Fruit fly (Drosophila melanogaster) whole organism, embryonic: ENCODE data around the gene CG10333.

Experiments
- BEAF-32 ChIP-seq: fragments of 200-800 bp; sonication (Bioruptor generic); optimal IDR thresholded peaks from 3 replicates; lab custom pipeline; 2017; ENCODE audit warnings: missing biosample characterization, missing genetic modification characterization, mild to moderate bottlenecking, moderate library complexity, missing genetic modification reagents
- Blimp-1 ChIP-seq: fragments of 200-800 bp; sonication (Bioruptor generic); optimal IDR thresholded peaks from 3 replicates; lab custom pipeline; 2018; ENCODE audit warnings: missing biosample characterization, missing genetic modification characterization, mild to moderate bottlenecking, moderate library complexity, missing genetic modification reagents
- CG10543 ChIP-seq: fragments of 200-800 bp; sonication (Bioruptor generic); optimal IDR thresholded peaks from 3 replicates; lab custom pipeline; 2017; ENCODE audit warnings: missing biosample characterization, mild to moderate bottlenecking, missing genetic modification characterization, moderate library complexity
- CG10565 ChIP-seq: fragments of 200-800 bp; sonication (Bioruptor generic); optimal IDR thresholded peaks from 3 replicates; lab custom pipeline; 2016; ENCODE audit warnings: missing biosample characterization, mild to moderate bottlenecking, missing genetic modification characterization
- CG11560 ChIP-seq: fragments of 200-800 bp; sonication (Bioruptor generic); IDR thresholded peaks from 3 replicates; pipeline ENCODE4 v1.3.6; 2022; ENCODE audit warnings: missing biosample characterization, missing genetic modification characterization
- CG11695 ChIP-seq: fragments of 200-800 bp; sonication (Bioruptor generic); IDR thresholded peaks from 3 replicates; pipeline ENCODE4 v1.3.6; 2022; ENCODE audit warnings: missing biosample characterization, missing genetic modification characterization
- CG12769 ChIP-seq: fragments of 200-800 bp; sonication (Bioruptor generic); optimal IDR thresholded peaks from 2 replicates; lab custom pipeline; 2019; ENCODE audit warnings: missing biosample characterization, mild to moderate bottlenecking, missing genetic modification characterization, moderate library complexity
- CG13894 ChIP-seq: fragments of 200-800 bp; sonication (Bioruptor generic); optimal IDR thresholded peaks from 3 replicates; lab custom pipeline; 2018; ENCODE audit warnings: missing biosample characterization, mild to moderate bottlenecking, missing genetic modification characterization, moderate library complexity
- CG14050 ChIP-seq: fragments of 200-800 bp; sonication (Bioruptor generic); IDR thresholded peaks from 3 replicates; pipeline ENCODE4 v1.3.6; 2022; ENCODE audit warnings: missing biosample characterization, missing genetic modification characterization
- CG1602 ChIP-seq: fragments of 200-800 bp; sonication (Bioruptor generic); optimal IDR thresholded peaks from 3 replicates; lab custom pipeline; 2016; ENCODE audit warnings: missing biosample characterization, missing genetic modification characterization
- CG16779 ChIP-seq: fragments of 200-800 bp; sonication (Bioruptor generic); IDR thresholded peaks from 2 replicates; pipeline ENCODE4 v1.3.6; 2022; ENCODE audit warnings: missing biosample characterization, missing genetic modification characterization
- CG18476 ChIP-seq: fragments of 200-800 bp; sonication (Bioruptor generic); optimal IDR thresholded peaks from 2 replicates; lab custom pipeline; 2016; ENCODE audit warnings: missing biosample characterization, mild to moderate bottlenecking, missing genetic modification characterization
- CG30020 ChIP-seq: fragments of 200-800 bp; optimal IDR thresholded peaks from 2 replicates; lab custom pipeline; 2019; ENCODE audit warnings: missing biosample characterization, mild to moderate bottlenecking, missing genetic modification characterization, moderate library complexity
- CG30431 ChIP-seq: fragments of 200-800 bp; sonication (Bioruptor generic); optimal IDR thresholded peaks from 2 replicates; lab custom pipeline; 2017; ENCODE audit warnings: missing biosample characterization, missing genetic modification characterization
- CG31441 ChIP-seq: fragments of 200-800 bp; sonication (Bioruptor generic); IDR thresholded peaks from 2 replicates; pipeline ENCODE4 v1.3.6; 2022; ENCODE audit warnings: missing biosample characterization, missing genetic modification characterization
- CG3163 ChIP-seq: fragments of 200-800 bp; sonication (Bioruptor generic); optimal IDR thresholded peaks from 3 replicates; lab custom pipeline; 2016; ENCODE audit warnings: missing biosample characterization, missing genetic modification characterization
- CG33213 ChIP-seq: fragments of 200-800 bp; sonication (Bioruptor generic); optimal IDR thresholded peaks from 3 replicates; lab custom pipeline; 2016; ENCODE audit warnings: missing biosample characterization, missing genetic modification characterization
- CG34422 ChIP-seq: fragments of 200-800 bp; sonication (Bioruptor generic); IDR thresholded peaks from 3 replicates; pipeline ENCODE4 v1.3.6; 2022; ENCODE audit warnings: missing biosample characterization, missing genetic modification characterization
- CG4617 ChIP-seq: fragments of 200-800 bp; sonication (Bioruptor generic); optimal IDR thresholded peaks from 3 replicates; lab custom pipeline; 2016; ENCODE audit warnings: missing biosample characterization, missing genetic modification characterization, borderline replicate concordance
- CG5180 ChIP-seq: fragments of 200-800 bp; sonication (Bioruptor generic); optimal IDR thresholded peaks from 3 replicates; lab custom pipeline; 2017; ENCODE audit warnings: missing biosample characterization, missing genetic modification characterization, mild to moderate bottlenecking, moderate library complexity, missing genetic modification reagents
- CG7271 ChIP-seq: fragments of 200-800 bp; sonication (Bioruptor generic); optimal IDR thresholded peaks from 2 replicates; lab custom pipeline; 2018; ENCODE audit warnings: missing biosample characterization, mild to moderate bottlenecking, missing genetic modification characterization, moderate library complexity
- CG8388 ChIP-seq: fragments of 200-800 bp; sonication (Bioruptor generic); optimal IDR thresholded peaks from 2 replicates; lab custom pipeline; 2019; ENCODE audit warnings: missing biosample characterization, mild to moderate bottlenecking, missing genetic modification characterization, moderate library complexity
- D19A ChIP-seq: fragments of 200-800 bp; optimal IDR thresholded peaks from 3 replicates; lab custom pipeline; 2019; ENCODE audit warnings: missing biosample characterization, mild to moderate bottlenecking, missing genetic modification characterization, moderate library complexity
- D19B ChIP-seq: fragments of 200-800 bp; sonication (Bioruptor generic); optimal IDR thresholded peaks from 2 replicates; lab custom pipeline; 2017; ENCODE audit warnings: missing biosample characterization, mild to moderate bottlenecking, missing genetic modification characterization
- Dad ChIP-seq: fragments of 200-800 bp; sonication (Bioruptor generic); optimal IDR thresholded peaks from 3 replicates; lab custom pipeline; 2016; ENCODE audit warnings: missing biosample characterization, missing genetic modification characterization
- Dfd ChIP-seq, 2 experiments: fragments of >200 bp; optimal IDR thresholded peaks; 2 replicates each; lab custom pipeline; 2017; ENCODE audit warnings: missing biosample characterization in 2 of 2, missing genetic modification characterization in 2 of 2
- Dip2 ChIP-seq: fragments of 200-800 bp; sonication (Bioruptor generic); IDR thresholded peaks from 2 replicates; pipeline ENCODE4 v1.3.6; 2022; ENCODE audit warnings: missing biosample characterization, missing genetic modification characterization
- Hmr ChIP-seq: fragments of 200-800 bp; sonication (Bioruptor generic); optimal IDR thresholded peaks from 3 replicates; lab custom pipeline; 2017; ENCODE audit warnings: mild to moderate bottlenecking, missing biosample characterization, missing genetic modification reagents, missing genetic modification characterization
- Hsf ChIP-seq: fragments of 200-800 bp; sonication (Bioruptor generic); optimal IDR thresholded peaks from 3 replicates; lab custom pipeline; 2016; ENCODE audit warnings: missing biosample characterization, missing genetic modification characterization
- Jarid2 ChIP-seq: fragments of 200-800 bp; sonication (Bioruptor generic); optimal IDR thresholded peaks from 3 replicates; lab custom pipeline; 2017; ENCODE audit warnings: mild to moderate bottlenecking, missing biosample characterization, missing genetic modification reagents, missing genetic modification characterization
- Mad ChIP-seq: fragments of 200-800 bp; sonication (Bioruptor generic); optimal IDR thresholded peaks from 2 replicates; lab custom pipeline; 2016; ENCODE audit warnings: missing biosample characterization, missing genetic modification characterization
- Meics ChIP-seq: fragments of 200-800 bp; sonication (Bioruptor generic); optimal IDR thresholded peaks from 2 replicates; lab custom pipeline; 2017; ENCODE audit warnings: missing biosample characterization, mild to moderate bottlenecking, missing genetic modification characterization
- Poxn ChIP-seq: fragments of 200-800 bp; sonication (Bioruptor generic); IDR thresholded peaks from 2 replicates; pipeline ENCODE4 v1.3.6; 2022; ENCODE audit warnings: missing biosample characterization, missing genetic modification characterization
- Side ChIP-seq: fragments of 200-800 bp; sonication (Bioruptor generic); optimal IDR thresholded peaks from 2 replicates; lab custom pipeline; 2016; ENCODE audit warnings: missing biosample characterization, missing genetic modification characterization
- Trl ChIP-seq, 3 experiments: fragments of >200 bp in 2 of 3; fragments of 200-800 bp in 1 of 3; sonication (Bioruptor generic) in 1 of 3; optimal IDR thresholded peaks; 2 replicates in 1 of 3; 3 replicates in 2 of 3; lab custom pipeline; 2016 to 2017; ENCODE audit warnings: missing biosample characterization in 1 of 3, missing genetic modification characterization in 1 of 3
- Vsx1 ChIP-seq: fragments of 200-800 bp; sonication (Bioruptor generic); optimal IDR thresholded peaks from 2 replicates; lab custom pipeline; 2017; ENCODE audit warnings: missing biosample characterization, mild to moderate bottlenecking, missing genetic modification characterization, missing genetic modification reagents
- Xbp1 ChIP-seq: fragments of 200-800 bp; sonication (Bioruptor generic); optimal IDR thresholded peaks from 3 replicates; lab custom pipeline; 2016; ENCODE audit warnings: missing biosample characterization, mild to moderate bottlenecking, missing genetic modification characterization
- al ChIP-seq: fragments of 200-800 bp; sonication (Bioruptor generic); IDR thresholded peaks from 2 replicates; pipeline ENCODE4 v1.3.6; 2022; ENCODE audit warnings: missing biosample characterization, missing genetic modification characterization
- ewg ChIP-seq: fragments of 200-800 bp; sonication (Bioruptor generic); optimal IDR thresholded peaks from 3 replicates; lab custom pipeline; 2017; ENCODE audit warnings: mild to moderate bottlenecking, missing biosample characterization, missing genetic modification reagents, missing genetic modification characterization
- gfzf ChIP-seq: fragments of 200-800 bp; sonication (Bioruptor generic); optimal IDR thresholded peaks from 2 replicates; lab custom pipeline; 2016; ENCODE audit warnings: missing biosample characterization, mild to moderate bottlenecking, missing genetic modification characterization, moderate library complexity
- ham ChIP-seq: fragments of 200-800 bp; sonication (Bioruptor generic); IDR thresholded peaks from 2 replicates; pipeline ENCODE4 v1.3.6; 2022; ENCODE audit warnings: missing biosample characterization, missing genetic modification characterization
- ind ChIP-seq: fragments of 200-800 bp; sonication (Bioruptor generic); optimal IDR thresholded peaks from 3 replicates; lab custom pipeline; 2016; ENCODE audit warnings: missing biosample characterization, missing genetic modification characterization
- jing ChIP-seq: fragments of 200-800 bp; sonication (Bioruptor generic); optimal IDR thresholded peaks from 2 replicates; lab custom pipeline; 2018; ENCODE audit warnings: missing biosample characterization, mild to moderate bottlenecking, missing genetic modification characterization
- mam ChIP-seq: fragments of 200-800 bp; sonication (Bioruptor generic); optimal IDR thresholded peaks from 3 replicates; lab custom pipeline; 2016; ENCODE audit warnings: missing biosample characterization, missing genetic modification characterization
- sens-2 ChIP-seq: fragments of 200-800 bp; sonication (Bioruptor generic); IDR thresholded peaks from 2 replicates; pipeline ENCODE4 v1.3.6; 2022; ENCODE audit warnings: missing biosample characterization, missing genetic modification characterization
- sima ChIP-seq: fragments of 200-800 bp; sonication (Bioruptor generic); optimal IDR thresholded peaks from 2 replicates; lab custom pipeline; 2016; ENCODE audit warnings: missing biosample characterization, missing genetic modification characterization
- slp2 ChIP-seq: fragments of 200-800 bp; sonication (Bioruptor generic); optimal IDR thresholded peaks from 2 replicates; lab custom pipeline; 2016; ENCODE audit warnings: missing biosample characterization, missing genetic modification characterization
- sqz ChIP-seq: fragments of 200-800 bp; sonication (Bioruptor generic); optimal IDR thresholded peaks from 3 replicates; lab custom pipeline; 2018; ENCODE audit warnings: missing biosample characterization, mild to moderate bottlenecking, missing genetic modification characterization
- tio ChIP-seq: fragments of 200-800 bp; sonication (Bioruptor generic); optimal IDR thresholded peaks from 2 replicates; lab custom pipeline; 2017; ENCODE audit warnings: missing biosample characterization, missing genetic modification characterization, inconsistent platforms
- unpg ChIP-seq: fragments of 200-800 bp; sonication (Bioruptor generic); optimal IDR thresholded peaks from 3 replicates; lab custom pipeline; 2018; ENCODE audit warnings: missing biosample characterization, mild to moderate bottlenecking, missing genetic modification characterization, moderate library complexity
- vnd ChIP-seq: fragments of 200-800 bp; sonication (Bioruptor generic); IDR thresholded peaks from 3 replicates; pipeline ENCODE4 v1.3.6; 2022; ENCODE audit warnings: missing biosample characterization, missing genetic modification characterization; ENCODE audit not compliant: partially characterized antibody

Gene CG10333

dm6 chr2L:18567563-18567962 lies 39.1 kb upstream of the CG10333 start (continued):
- TF ChIP-seq Dfd (GFP tag; optimal IDR thresholded peaks at IDR 0.05; lab: Kevin White, UChicago) (no peak), gfzf (GFP tag; lab: Kevin White, UChicago) (no peak), ind (no peak), CG18476 (GFP tag; lab: Kevin White, UChicago) (no peak), CG16779 (no peak), slp2 (GFP tag; lab: Kevin White, UChicago) (no peak), CG30431 (GFP tag; lab: Kevin White, UChicago) (no peak), CG8388 (GFP tag; lab: Kevin White, UChicago) (no peak), Mad (GFP tag; lab: Kevin White, UChicago) (no peak), CG11695 (GFP tag; lab: Robert Waterston, UW) (peak; percentile 49; the same call in 2 of the 3 replicates), Jarid2 (GFP tag; lab: Kevin White, UChicago) (no peak), Dad (GFP tag; lab: Kevin White, UChicago) (peak; percentile 44), vnd (no peak), Xbp1 (GFP tag; lab: Kevin White, UChicago) (no peak), D19A (tag; lab: Kevin White, UChicago) (no peak), Hsf (GFP tag; lab: Kevin White, UChicago) (peak; percentile 3), CG14050 (GFP tag; lab: Robert Waterston, UW) (no peak), CG11560 (no peak), mam (GFP tag; lab: Kevin White, UChicago) (peak; percentile 29), sima (GFP tag; lab: Kevin White, UChicago) (no peak), Hmr (peak; percentile 87), ewg (GFP tag; lab: Kevin White, UChicago) (no peak), CG13894 (tag; lab: Kevin White, UChicago) (peak; percentile 10), CG1602 (GFP tag; lab: Kevin White, UChicago) (no peak), D19B (GFP tag; lab: Kevin White, UChicago) (peak; percentile 26), Trl (optimal IDR thresholded peaks at IDR 0.05; lab: Kevin White, UChicago) (no peak), Trl (GFP tag; optimal IDR thresholded peaks at IDR 0.05; lab: Kevin White, UChicago) (peak; percentile 62), CG30020 (tag; lab: Kevin White, UChicago) (no peak), unpg (GFP tag; lab: Kevin White, UChicago) (peak; percentile 59), CG10565 (no peak), CG4617 (GFP tag; lab: Kevin White, UChicago) (no peak), CG5180 (GFP tag; lab: Kevin White, UChicago) (no peak), Blimp-1 (GFP tag; lab: Kevin White, UChicago) (no peak), tio (peak; percentile 53), CG34422 (GFP tag; lab: Robert Waterston, UW) (no peak), CG12769 (tag; lab: Kevin White, UChicago) (peak; percentile 28), Meics (GFP tag; lab: Kevin White, UChicago) (peak; percentile 51), CG33213 (peak; percentile 53), CG7271 (tag; lab: Kevin White, UChicago) (no peak), ham (GFP tag; lab: Robert Waterston, UW) (no peak), jing (GFP tag; lab: Kevin White, UChicago) (no peak), Poxn (no peak), sqz (GFP tag; lab: Kevin White, UChicago) (no peak), BEAF-32 (GFP tag; lab: Kevin White, UChicago) (no peak), Vsx1 (GFP tag; lab: Kevin White, UChicago) (peak; percentile 57), CG10543 (peak; percentile 62), CG31441 (no peak), Side (no peak), CG3163 (peak; percentile 24), sens-2 (no peak), Dip2 (GFP tag; lab: Robert Waterston, UW) (no peak), al (GFP tag; lab: Robert Waterston, UW) (no peak)
